Worm (Caenorhabditis elegans) whole organism, mixed stage, embryonic: Measurements from ENCODE around the gene Y48G9A.9.

Source experiments
- M03D4.4 ChIP-seq: sonication (generic microtip); optimal IDR thresholded peaks from 2 replicates; lab custom pipeline; 2017; ENCODE audit warnings: mild to moderate bottlenecking, missing genetic modification characterization, missing compliant biosample characterization
- bed-3 ChIP-seq: fragments of 200-800 bp; sonication (Bioruptor generic); optimal IDR thresholded peaks from 3 replicates; lab custom pipeline; 2018; ENCODE audit warnings: mild to moderate bottlenecking, missing genetic modification characterization, moderate library complexity, missing compliant biosample characterization
- blmp-1 ChIP-seq: fragments of 150-350 bp; optimal IDR thresholded peaks from 2 replicates; lab custom pipeline; 2014; ENCODE audit warnings: missing biosample characterization, missing genetic modification characterization
- ceh-39 ChIP-seq: fragments of 150-350 bp; optimal IDR thresholded peaks from 2 replicates; lab custom pipeline; 2014; ENCODE audit warnings: missing biosample characterization, missing genetic modification characterization
- ceh-43 ChIP-seq: fragments of 200-800 bp; sonication (Bioruptor generic); optimal IDR thresholded peaks from 2 replicates; lab custom pipeline; 2018; ENCODE audit warnings: mild to moderate bottlenecking, missing genetic modification characterization, moderate library complexity, missing compliant biosample characterization
- ceh-83 ChIP-seq: fragments of 200-800 bp; sonication (Bioruptor generic); optimal IDR thresholded peaks from 2 replicates; lab custom pipeline; 2018; ENCODE audit warnings: mild to moderate bottlenecking, missing genetic modification characterization, missing compliant biosample characterization
- cnd-1 ChIP-seq: fragments of 200-800 bp; sonication (Bioruptor generic); optimal IDR thresholded peaks from 2 replicates; lab custom pipeline; 2018; ENCODE audit warnings: mild to moderate bottlenecking, missing genetic modification characterization, missing compliant biosample characterization
- drap-1 ChIP-seq: fragments of 200-800 bp; sonication (Bioruptor generic); optimal IDR thresholded peaks from 3 replicates; lab custom pipeline; 2018; ENCODE audit warnings: mild to moderate bottlenecking, missing genetic modification characterization, missing compliant biosample characterization
- elt-1 ChIP-seq: sonication (generic microtip); optimal IDR thresholded peaks from 2 replicates; lab custom pipeline; 2017; ENCODE audit warnings: missing genetic modification characterization, mild to moderate bottlenecking, missing compliant biosample characterization, antibody characterized with exemption, moderate library complexity, borderline replicate concordance; ENCODE audit not compliant: insufficient read depth
- elt-3 ChIP-seq: fragments of 150-350 bp; optimal IDR thresholded peaks from 2 replicates; lab custom pipeline; 2014; ENCODE audit warnings: missing biosample characterization, missing genetic modification characterization
- flh-1 ChIP-seq: fragments of 200-800 bp; sonication (Bioruptor generic); optimal IDR thresholded peaks from 2 replicates; lab custom pipeline; 2018; ENCODE audit warnings: mild to moderate bottlenecking, missing genetic modification characterization, moderate library complexity, missing compliant biosample characterization
- ham-2 ChIP-seq: fragments of 200-800 bp; sonication (Bioruptor generic); optimal IDR thresholded peaks from 2 replicates; lab custom pipeline; 2018; ENCODE audit warnings: mild to moderate bottlenecking, missing genetic modification characterization, missing compliant biosample characterization
- hlh-1 ChIP-seq: fragments of 150-350 bp; optimal IDR thresholded peaks from 2 replicates; lab custom pipeline; 2014; ENCODE audit warnings: missing biosample characterization, missing genetic modification reagents, missing genetic modification characterization
- lsy-2 ChIP-seq: fragments of 150-350 bp; optimal IDR thresholded peaks from 2 replicates; lab custom pipeline; 2014; ENCODE audit warnings: missing biosample characterization, missing genetic modification characterization
- mab-5 ChIP-seq: fragments of 150-350 bp; optimal IDR thresholded peaks from 2 replicates; lab custom pipeline; 2014; ENCODE audit warnings: missing biosample characterization, missing genetic modification characterization
- mep-1 ChIP-seq: fragments of 150-350 bp; optimal IDR thresholded peaks from 2 replicates; lab custom pipeline; 2017; ENCODE audit warnings: missing biosample characterization, missing genetic modification reagents, missing genetic modification characterization, inconsistent platforms
- mls-2 ChIP-seq: sonication (generic microtip); optimal IDR thresholded peaks from 2 replicates; lab custom pipeline; 2016; ENCODE audit warnings: mild to moderate bottlenecking, missing genetic modification characterization, moderate library complexity, missing compliant biosample characterization
- nhr-12 ChIP-seq: fragments of 150-350 bp; optimal IDR thresholded peaks from 2 replicates; lab custom pipeline; 2014; ENCODE audit warnings: missing biosample characterization, missing genetic modification characterization
- nhr-2 ChIP-seq: fragments of 150-350 bp; optimal IDR thresholded peaks from 2 replicates; lab custom pipeline; 2014; ENCODE audit warnings: missing biosample characterization, missing genetic modification characterization
- nhr-237 ChIP-seq: fragments of 150-350 bp; optimal IDR thresholded peaks from 2 replicates; lab custom pipeline; 2014; ENCODE audit warnings: missing biosample characterization, missing genetic modification characterization
- nhr-28 ChIP-seq: fragments of 150-350 bp; optimal IDR thresholded peaks from 2 replicates; lab custom pipeline; 2014; ENCODE audit warnings: missing biosample characterization, missing genetic modification characterization
- nhr-76 ChIP-seq: sonication (generic microtip); optimal IDR thresholded peaks from 2 replicates; lab custom pipeline; 2017; ENCODE audit warnings: missing biosample characterization, missing genetic modification characterization
- sem-2 ChIP-seq: fragments of 200-800 bp; sonication (Bioruptor generic); optimal IDR thresholded peaks from 2 replicates; lab custom pipeline; 2018; ENCODE audit warnings: mild to moderate bottlenecking, missing genetic modification characterization, missing compliant biosample characterization
- snpc-4 ChIP-seq: fragments of 150-350 bp; optimal IDR thresholded peaks from 2 replicates; lab custom pipeline; 2014; ENCODE audit warnings: missing biosample characterization, missing genetic modification characterization
- tbx-8 ChIP-seq: fragments of 200-800 bp; sonication (Bioruptor generic); optimal IDR thresholded peaks from 2 replicates; lab custom pipeline; 2018; ENCODE audit warnings: mild to moderate bottlenecking, missing genetic modification characterization, moderate library complexity, missing compliant biosample characterization
- unc-120 ChIP-seq: sonication (generic microtip); optimal IDR thresholded peaks from 2 replicates; lab custom pipeline; 2017; ENCODE audit warnings: missing genetic modification characterization, missing compliant biosample characterization; ENCODE audit not compliant: poor library complexity, severe bottlenecking
- unc-39 ChIP-seq: fragments of 150-350 bp; optimal IDR thresholded peaks from 2 replicates; lab custom pipeline; 2014; ENCODE audit warnings: missing biosample characterization, missing genetic modification characterization
- unc-62 ChIP-seq: fragments of 150-350 bp; optimal IDR thresholded peaks from 2 replicates; lab custom pipeline; 2014; ENCODE audit warnings: missing biosample characterization, missing genetic modification reagents, missing genetic modification characterization
- ztf-11 ChIP-seq: fragments of 150-350 bp; optimal IDR thresholded peaks from 2 replicates; lab custom pipeline; 2014; ENCODE audit warnings: missing biosample characterization, missing genetic modification characterization

Gene Y48G9A.9

DNA sequence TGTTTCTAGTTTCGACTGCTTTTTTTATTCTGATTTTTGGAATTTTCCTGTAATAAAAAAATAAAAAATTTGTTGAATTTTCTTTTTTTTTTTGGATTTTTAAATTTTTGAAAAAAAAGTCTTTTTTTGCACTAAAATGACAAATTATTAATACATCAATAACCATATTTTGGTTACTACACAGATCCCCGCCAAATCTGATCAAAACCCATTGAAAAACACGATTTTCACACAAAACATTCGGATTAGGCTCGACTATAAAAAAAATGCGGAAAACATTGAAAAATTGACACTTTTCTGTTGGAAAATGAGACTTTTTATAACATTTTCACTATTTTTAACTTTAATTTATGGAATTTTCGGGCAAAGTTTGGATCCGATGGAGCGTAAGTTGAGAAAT lies 17.7 kb downstream of the Y48G9A.9 start, which contains the start of gene Y48G9A.7:
Y48G9A.7 (plus strand) TSS at position 301 of the 400 bp plus-strand sequence.
- no peak for TF ChIP-seq elt-3 (tag; lab: Kevin White, UChicago)
- no peak for TF ChIP-seq mep-1
- no peak for TF ChIP-seq ceh-83
- TF ChIP-seq nhr-76 (tag; lab: Kevin White, UChicago): no peak
- no peak for TF ChIP-seq ztf-11 (tag; lab: Kevin White, UChicago)
- no peak for TF ChIP-seq M03D4.4 (tag; lab: Kevin White, UChicago)

DNA sequence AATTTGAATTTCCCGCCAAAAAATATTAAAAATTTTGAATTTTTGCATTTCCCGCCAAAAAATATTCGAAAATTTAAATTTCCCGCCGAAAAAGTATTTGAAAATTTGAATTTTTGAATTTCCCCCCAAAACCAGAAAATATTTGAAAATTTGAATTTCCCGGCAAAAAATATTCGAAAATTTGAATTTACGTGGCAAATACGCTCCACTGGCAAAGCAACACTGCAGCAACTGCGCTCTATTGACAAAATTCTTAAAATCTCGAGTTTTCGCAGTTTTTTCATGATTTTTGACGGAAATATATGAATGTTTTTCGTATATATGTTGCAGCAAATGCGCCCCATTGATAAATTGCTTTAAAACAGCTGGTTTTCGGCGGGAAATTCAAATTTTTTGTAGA lies 18.9 kb downstream of the Y48G9A.9 start:
- TF ChIP-seq nhr-2 (no peak), mep-1 (no peak), ceh-83 (no peak), nhr-12 (tag; lab: Kevin White, UChicago) (no peak), nhr-237 (tag; lab: Kevin White, UChicago) (no peak)

ce11 chrIII:2112009-2112408 lies 19.5 kb downstream of the Y48G9A.9 start:
- TF ChIP-seq drap-1 (GFP tag; lab: Kevin White, UChicago): no peak
- no peak for TF ChIP-seq bed-3 (GFP tag; lab: Kevin White, UChicago)
- no peak for TF ChIP-seq ceh-39 (tag; lab: Kevin White, UChicago)
- TF ChIP-seq nhr-12 (tag; lab: Kevin White, UChicago): no peak
- TF ChIP-seq lsy-2 (tag; lab: Kevin White, UChicago): no peak
- no peak for TF ChIP-seq mls-2 (tag; lab: Kevin White, UChicago)
- TF ChIP-seq blmp-1 (tag; lab: Kevin White, UChicago): no peak
- no peak for TF ChIP-seq nhr-76 (tag; lab: Kevin White, UChicago)
- no peak for TF ChIP-seq ztf-11 (tag; lab: Kevin White, UChicago)
- no peak for TF ChIP-seq mep-1
- TF ChIP-seq ceh-43 (GFP tag; lab: Kevin White, UChicago): no peak
- TF ChIP-seq, all 35 proteins: peak for 0

- TF ChIP-seq snpc-4 (tag; lab: Kevin White, UChicago) (no peak), ztf-11 (tag; lab: Kevin White, UChicago) (no peak), elt-1 (tag; lab: Kevin White, UChicago) (no peak), unc-39 (no peak), M03D4.4 (tag; lab: Kevin White, UChicago) (no peak), ceh-39 (tag; lab: Kevin White, UChicago) (peak; percentile 56), unc-120 (tag; lab: Kevin White, UChicago) (no peak), lsy-2 (tag; lab: Kevin White, UChicago) (no peak)
Observed at ce11 chrIII:2112601-2113176, 20.2 kb downstream of the Y48G9A.9 start.

ce11 chrIII:2115322-2115721 lies 22.8 kb downstream of the Y48G9A.9 start:
- no peak for TF ChIP-seq nhr-76 (tag; lab: Kevin White, UChicago)
- TF ChIP-seq flh-1 (GFP tag; lab: Kevin White, UChicago): no peak
- TF ChIP-seq nhr-12 (tag; lab: Kevin White, UChicago): no peak
- TF ChIP-seq ham-2 (GFP tag; lab: Kevin White, UChicago): no peak
- no peak for TF ChIP-seq ceh-83
- no peak for TF ChIP-seq elt-3 (tag; lab: Kevin White, UChicago)
- TF ChIP-seq tbx-8 (GFP tag; lab: Kevin White, UChicago): no peak
- no peak for TF ChIP-seq unc-62 (GFP tag; lab: Kevin White, UChicago)
- no peak for TF ChIP-seq mls-2 (tag; lab: Kevin White, UChicago)
- TF ChIP-seq mab-5: no peak
- TF ChIP-seq snpc-4 (tag; lab: Kevin White, UChicago): no peak
- TF ChIP-seq nhr-28: no peak

DNA sequence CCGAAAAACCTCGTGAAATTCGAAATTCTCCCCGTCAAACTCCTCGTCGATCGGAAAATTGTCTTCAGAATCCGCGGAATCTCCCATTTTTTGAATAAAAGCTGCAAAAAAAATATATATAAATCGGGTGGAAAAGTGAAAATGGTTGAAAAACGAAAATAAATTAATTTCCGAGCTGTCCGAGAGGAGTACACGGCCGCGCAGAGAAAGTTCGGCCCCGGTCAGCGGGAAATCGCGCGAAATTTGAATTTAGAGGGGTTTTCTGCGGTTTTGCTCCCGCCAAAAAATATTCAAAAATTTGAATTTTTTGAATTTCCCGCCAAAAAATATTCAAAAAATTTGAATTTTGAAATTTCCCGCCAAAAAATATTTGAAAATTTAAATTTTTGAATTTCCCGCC lies 24.3 kb downstream of the Y48G9A.9 start, which contains the start of gene Y48G9A.11:
Y48G9A.11 (minus strand) TSS at position 101 of the 400 bp plus-strand sequence.
- TF ChIP-seq unc-39 (no peak), mep-1 (no peak), nhr-12 (tag; lab: Kevin White, UChicago) (no peak), elt-3 (tag; lab: Kevin White, UChicago) (no peak), sem-2 (GFP tag; lab: Kevin White, UChicago) (no peak), blmp-1 (tag; lab: Kevin White, UChicago) (no peak), nhr-76 (tag; lab: Kevin White, UChicago) (no peak), ztf-11 (tag; lab: Kevin White, UChicago) (no peak), cnd-1 (tag; lab: Kevin White, UChicago) (no peak), hlh-1 (tag; lab: Kevin White, UChicago) (no peak)
